Worm (Caenorhabditis elegans): Measurements from ENCODE around the gene egl-26.

The egl-26 gene

DNA sequence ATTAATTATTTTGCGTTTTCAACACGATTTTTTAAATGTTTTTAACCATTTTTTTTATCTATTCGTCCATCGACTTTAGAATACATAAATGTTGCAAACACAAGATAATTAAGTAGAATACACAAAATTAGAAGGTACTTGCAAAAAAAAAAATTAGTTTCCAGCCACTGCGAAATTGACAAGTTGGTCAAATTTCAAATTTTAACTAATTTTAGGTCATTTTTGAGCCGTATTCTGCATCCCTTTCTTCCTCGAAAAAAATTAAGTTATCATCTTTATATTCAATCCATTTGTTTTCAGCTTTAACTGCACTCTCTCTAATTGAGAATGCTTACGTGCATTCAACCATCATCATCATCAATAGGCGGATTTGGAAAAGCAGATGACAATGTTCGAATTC, at the start of gene egl-26:
Gene egl-26, plus strand, starts transcription at position 301 of the 400 bp plus-strand sequence.
- TF ChIP-seq egl-27 (tag; optimal IDR thresholded peaks at IDR 0.05) (no peak), unc-62 (GFP tag; optimal IDR thresholded peaks at IDR 0.05 in 1 of 2) (peak in 1 of 2 experiments; percentile 77), unc-62 (tag; optimal IDR thresholded peaks at IDR 0.05) (no peak)

DNA sequence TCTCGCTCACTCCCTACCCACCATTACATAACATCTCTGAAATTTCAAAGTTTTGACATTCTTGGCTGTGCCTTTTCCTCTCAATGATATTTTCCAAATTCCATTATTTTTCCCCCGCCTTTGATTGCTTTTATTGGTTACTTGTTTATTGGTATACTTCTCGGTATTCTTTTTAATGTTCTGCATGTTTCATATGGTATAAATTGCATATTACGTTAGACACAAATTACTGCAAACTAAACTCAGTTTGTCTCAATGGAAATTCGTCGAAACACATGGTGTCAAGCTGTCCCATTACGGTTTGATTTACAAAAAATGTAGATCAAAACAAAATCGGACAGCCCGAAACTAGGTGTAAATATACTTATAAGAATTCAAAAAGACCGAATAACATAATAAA, 47.5 kb upstream of the egl-26 start:
- TF ChIP-seq mep-1 (tag; optimal IDR thresholded peaks at IDR 0.05), result peak; percentile 16
- TF ChIP-seq ceh-32 (tag; optimal IDR thresholded peaks at IDR 0.05; ENCODE audit: poor library complexity), result no peak

DNA sequence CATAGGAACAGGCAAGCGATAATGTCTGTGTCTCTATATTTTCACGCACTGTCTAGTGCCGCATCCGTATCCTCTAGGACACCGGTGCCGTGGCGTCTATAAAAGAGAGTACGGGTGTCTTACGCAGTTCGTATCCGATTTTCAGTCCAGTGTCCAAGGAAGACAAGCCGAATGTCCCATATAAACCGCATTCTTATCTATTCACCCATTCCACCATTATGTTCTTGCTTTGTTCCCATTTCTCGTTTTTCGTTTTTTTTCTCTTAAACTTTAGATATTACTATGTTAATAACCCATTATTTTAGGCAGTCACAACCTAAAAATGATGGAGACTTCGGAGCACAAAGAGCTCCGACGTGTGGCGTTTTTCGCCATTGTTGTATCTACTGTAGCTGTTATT, 46.4 kb upstream of the egl-26 start, which contains the start of gene sqt-2:
Gene sqt-2, plus strand, starts transcription at position 301 of the 400 bp plus-strand sequence.
- TF ChIP-seq F26F4.8 (GFP tag; conservative IDR thresholded peaks at IDR 0.05), result no peak
- TF ChIP-seq nhr-77 (tag; optimal IDR thresholded peaks at IDR 0.05), result no peak

- TF ChIP-seq spr-1 (tag; optimal IDR thresholded peaks at IDR 0.05) (no peak), egl-43 (GFP tag; IDR thresholded peaks at IDR 0.05) (peak; percentile 4; the same call in 1 of the 2 replicates), zip-2 (tag; optimal IDR thresholded peaks at IDR 0.05) (no peak), zfp-3 (GFP tag; conservative IDR thresholded peaks at IDR 0.05) (no peak), aha-1 (tag) (no peak), nhr-77 (tag; optimal IDR thresholded peaks at IDR 0.05) (no peak), lir-3 (tag; optimal IDR thresholded peaks at IDR 0.05) (no peak), madf-9 (GFP tag; conservative IDR thresholded peaks at IDR 0.05) (no peak), dmd-6 (GFP tag; IDR thresholded peaks at IDR 0.05) (no peak), ama-1 (optimal IDR thresholded peaks at IDR 0.05) (no peak), vab-7 (GFP tag; IDR thresholded peaks at IDR 0.05) (no peak), R02D3.7 (tag; optimal IDR thresholded peaks at IDR 0.05) (no peak), lim-7 (GFP tag; IDR thresholded peaks at IDR 0.05) (0 out of 2 replicates have a peak, but pooled peaks have one; percentile 27), ceh-44 (GFP tag; IDR thresholded peaks at IDR 0.05) (no peak), daf-16 (GFP tag; optimal IDR thresholded peaks at IDR 0.05) (no peak), daf-16 (tag; optimal IDR thresholded peaks at IDR 0.05) (no peak), mep-1 (tag; optimal IDR thresholded peaks at IDR 0.05) (no peak), mes-2 (tag; optimal IDR thresholded peaks at IDR 0.05; ENCODE audit: poor library complexity, severe bottlenecking) (peak; percentile 8), madf-5 (GFP tag; IDR thresholded peaks at IDR 0.05) (no peak), rbr-2 (tag; optimal IDR thresholded peaks at IDR 0.05) (no peak), arid-1 (GFP tag; conservative IDR thresholded peaks at IDR 0.05) (no peak), egl-27 (tag; optimal IDR thresholded peaks at IDR 0.05) (no peak), unc-130 (GFP tag; optimal IDR thresholded peaks at IDR 0.05) (no peak), zip-11 (GFP tag; IDR thresholded peaks at IDR 0.05) (no peak), ZK337.2 (GFP tag; IDR thresholded peaks at IDR 0.05) (no peak), ceh-20 (GFP tag; IDR thresholded peaks at IDR 0.05) (no peak), set-16 (GFP tag; IDR thresholded peaks at IDR 0.05) (peak; percentile 57; the same call in 1 of the 2 replicates), ceh-62 (tag; optimal IDR thresholded peaks at IDR 0.05) (no peak), hmg-1.1 (GFP tag; IDR thresholded peaks at IDR 0.05) (no peak), dmd-9 (GFP tag; IDR thresholded peaks at IDR 0.05) (no peak), jun-1 (tag; optimal IDR thresholded peaks at IDR 0.05) (no peak), Y5F2A.4 (GFP tag; optimal IDR thresholded peaks at IDR 0.05) (no peak), F10B5.3 (tag; optimal IDR thresholded peaks at IDR 0.05) (no peak), ceh-28 (tag; optimal IDR thresholded peaks at IDR 0.05) (no peak)
These were observed 45.7 kb upstream of the egl-26 start for ce11 chrII:23739-24138.
